Worm (Caenorhabditis elegans): ENCODE data around the gene srd-25.

DNA sequence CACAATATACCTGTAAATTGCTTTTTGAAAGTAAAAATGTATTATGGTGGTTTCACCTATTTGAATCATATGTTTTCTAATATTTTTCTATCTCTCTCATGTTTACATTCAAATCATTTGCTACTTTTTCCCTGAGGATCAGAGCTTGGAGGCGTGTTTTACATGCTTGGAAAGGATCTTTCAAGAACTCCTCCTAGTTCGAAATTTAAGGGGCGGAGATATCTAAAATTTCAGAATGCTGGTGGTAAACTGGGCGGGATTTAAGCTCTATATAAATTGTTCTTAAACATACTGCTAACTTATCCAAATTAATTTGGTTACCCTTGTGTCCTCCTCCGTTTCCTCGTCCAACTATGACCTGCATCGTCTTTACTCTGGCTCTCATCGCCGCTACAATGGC, 36.1 kb downstream of the srd-25 start, which contains the start of gene C12D5.5:
- no peak for TF ChIP-seq blmp-1 (tag; optimal IDR thresholded peaks at IDR 0.05)
- TF ChIP-seq nhr-20 (tag; optimal IDR thresholded peaks at IDR 0.05) = no peak
- no peak for TF ChIP-seq rnt-1 (tag; optimal IDR thresholded peaks at IDR 0.05)
- TF ChIP-seq skn-1 (tag; optimal IDR thresholded peaks at IDR 0.05) = no peak
- TF ChIP-seq ets-5 (GFP tag; IDR thresholded peaks at IDR 0.05) = no peak
- no peak for TF ChIP-seq aha-1 (tag; optimal IDR thresholded peaks at IDR 0.05)
- no peak for TF ChIP-seq nhr-47 (tag; optimal IDR thresholded peaks at IDR 0.05)
- no peak for TF ChIP-seq nhr-77 (tag; optimal IDR thresholded peaks at IDR 0.05)
- TF ChIP-seq lin-35 (GFP tag; optimal IDR thresholded peaks at IDR 0.05) = no peak
- no peak for TF ChIP-seq egl-13 (tag; optimal IDR thresholded peaks at IDR 0.05)
- no peak for TF ChIP-seq unc-86 (tag; optimal IDR thresholded peaks at IDR 0.05)
